Worm (Caenorhabditis elegans): ENCODE measurements around the gene mab-9.

DNA sequence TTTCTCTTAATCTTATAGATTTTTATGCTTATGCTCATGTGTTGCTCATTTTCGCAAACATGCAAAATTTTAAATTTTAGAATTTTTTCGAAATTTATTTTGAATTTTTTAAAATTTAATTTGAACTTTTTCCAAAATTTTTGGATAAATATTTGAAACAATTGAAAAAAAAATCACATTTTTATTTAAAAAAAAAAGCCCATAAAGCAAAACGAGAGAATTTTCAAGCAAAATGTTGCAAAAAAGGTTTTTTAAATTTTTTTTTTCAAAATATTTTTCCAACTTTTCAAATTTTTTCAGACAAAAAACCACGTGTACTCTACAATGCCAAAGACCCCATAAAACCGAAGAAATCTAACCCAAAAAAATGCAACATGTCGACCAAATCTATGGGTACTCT lies 40.4 kb downstream of the mab-9 start, which contains the start of the genes C09E8.1 and C09E8.6:
- TF ChIP-seq tbx-11 (GFP tag; IDR thresholded peaks at IDR 0.05) (no peak), F13C5.2 (tag; optimal IDR thresholded peaks at IDR 0.05) (no peak), aly-1 (tag; optimal IDR thresholded peaks at IDR 0.05) (no peak), tbx-37 (GFP tag; conservative IDR thresholded peaks at IDR 0.05) (no peak), hmbx-1 (tag; optimal IDR thresholded peaks at IDR 0.05) (no peak), sea-1 (GFP tag; conservative IDR thresholded peaks at IDR 0.05) (no peak), ceh-13 (GFP tag; optimal IDR thresholded peaks at IDR 0.05) (no peak)
